Worm (Caenorhabditis elegans) whole organism, early embryonic: Measurements from ENCODE around the gene bath-42.

Experiments used
- ama-1 ChIP-seq: fragments of 150-350 bp; optimal IDR thresholded peaks from 2 replicates; lab custom pipeline; 2014
- ceh-13 ChIP-seq: fragments of 200-800 bp; sonication (Bioruptor generic); optimal IDR thresholded peaks from 2 replicates; lab custom pipeline; 2018; ENCODE audit warnings: mild to moderate bottlenecking, missing genetic modification characterization, missing compliant biosample characterization
- flt-1 ChIP-seq: fragments of 200-800 bp; sonication (Bioruptor generic); IDR thresholded peaks from 2 replicates; pipeline ENCODE4 v1.3.6; 2022; ENCODE audit warnings: missing genetic modification characterization, missing compliant biosample characterization
- hmbx-1 ChIP-seq: sonication (generic microtip); optimal IDR thresholded peaks from 2 replicates; lab custom pipeline; 2016; ENCODE audit warnings: mild to moderate bottlenecking, missing genetic modification characterization, missing compliant biosample characterization
- hmg-4 ChIP-seq: fragments of 200-800 bp; sonication (Bioruptor generic); optimal IDR thresholded peaks from 2 replicates; lab custom pipeline; 2018; ENCODE audit warnings: mild to moderate bottlenecking, missing genetic modification characterization, missing compliant biosample characterization
- hnd-1 ChIP-seq: sonication (generic microtip); optimal IDR thresholded peaks from 2 replicates; lab custom pipeline; 2016; ENCODE audit warnings: missing genetic modification characterization, missing compliant biosample characterization
- sea-1 ChIP-seq: fragments of 200-800 bp; sonication (Bioruptor generic); conservative IDR thresholded peaks from 2 replicates; pipeline ENCODE4 v1.3.6; 2022; ENCODE audit warnings: missing genetic modification characterization, missing compliant biosample characterization
- tbx-11 ChIP-seq: fragments of 200-800 bp; sonication (Bioruptor generic); IDR thresholded peaks from 2 replicates; pipeline ENCODE4 v1.3.6; 2022; ENCODE audit warnings: missing genetic modification characterization, missing compliant biosample characterization

DNA sequence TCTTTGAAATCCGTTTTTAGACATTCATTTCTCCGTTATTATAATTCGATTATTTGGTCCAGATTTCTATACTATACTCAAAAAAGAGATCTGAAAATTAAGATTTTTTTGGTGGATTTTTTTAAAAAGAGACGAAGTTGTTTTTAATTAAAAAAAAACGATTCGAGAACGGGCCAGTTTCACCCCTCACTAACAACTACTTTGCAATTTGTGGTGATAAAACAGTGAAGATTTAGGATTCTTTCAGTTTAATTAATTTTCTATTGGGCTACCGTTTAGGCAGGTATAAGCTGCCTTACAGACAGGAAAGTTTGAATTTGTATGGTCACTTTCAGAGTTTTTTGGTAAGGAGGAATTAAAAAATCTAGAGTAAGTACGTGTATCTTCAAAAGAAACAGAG lies 37.9 kb upstream of the bath-42 start, which contains the start of gene unc-36:
- TF ChIP-seq hmbx-1 (no peak), tbx-11 (GFP tag; lab: Robert Waterston, UW) (no peak), ama-1 (no peak), sea-1 (no peak), ceh-13 (GFP tag; lab: Kevin White, UChicago) (no peak), hnd-1 (tag; lab: Kevin White, UChicago) (no peak), flt-1 (GFP tag; lab: Robert Waterston, UW) (no peak), hmg-4 (GFP tag; lab: Kevin White, UChicago) (no peak)
